Fruit fly (Drosophila melanogaster) whole organism, wandering third instar larva: ENCODE measurements around the gene CG13126.

Experiments used
- Abd-B ChIP-seq: fragments of >200 bp; optimal IDR thresholded peaks from 2 replicates; lab custom pipeline; 2017; ENCODE audit warnings: missing biosample characterization, missing genetic modification characterization
- CG32264 ChIP-seq: fragments of 200-800 bp; sonication (Bioruptor generic); optimal IDR thresholded peaks from 2 replicates; lab custom pipeline; 2016; ENCODE audit warnings: missing biosample characterization, missing genetic modification characterization
- CG9705 ChIP-seq: fragments of 200-800 bp; sonication (Bioruptor generic); optimal IDR thresholded peaks from 2 replicates; lab custom pipeline; 2018; ENCODE audit warnings: missing biosample characterization, mild to moderate bottlenecking, missing genetic modification characterization
- Dfd ChIP-seq: fragments of >200 bp; optimal IDR thresholded peaks from 2 replicates; lab custom pipeline; 2017; ENCODE audit warnings: missing biosample characterization, missing genetic modification characterization
- Dif ChIP-seq: fragments of 200-275, 200-300 bp; sonication (Bioruptor generic); optimal IDR thresholded peaks from 2 replicates; lab custom pipeline; 2018; ENCODE audit warnings: missing biosample characterization, missing genetic modification characterization; ENCODE audit not compliant: partially characterized antibody
- GATAd ChIP-seq: sonication (Bioruptor generic); optimal IDR thresholded peaks from 2 replicates; lab custom pipeline; 2016; ENCODE audit warnings: missing biosample characterization, missing genetic modification characterization
- HLH106 ChIP-seq: fragments of 200-800 bp; optimal IDR thresholded peaks from 3 replicates; lab custom pipeline; 2019; ENCODE audit warnings: missing biosample characterization, mild to moderate bottlenecking, missing genetic modification characterization, moderate library complexity
- Hnf4 ChIP-seq: fragments of 200-800 bp; sonication (Bioruptor generic); optimal IDR thresholded peaks from 2 replicates; lab custom pipeline; 2016; ENCODE audit warnings: missing biosample characterization, mild to moderate bottlenecking, missing genetic modification characterization
- Hr83 ChIP-seq: fragments of 200-300 bp; sonication (Bioruptor generic); optimal IDR thresholded peaks from 2 replicates; lab custom pipeline; 2016; ENCODE audit warnings: missing biosample characterization, mild to moderate bottlenecking, missing genetic modification characterization, moderate library complexity; ENCODE audit not compliant: poor library complexity, severe bottlenecking
- Jra ChIP-seq: sonication (Bioruptor generic); optimal IDR thresholded peaks from 2 replicates; lab custom pipeline; 2016; ENCODE audit warnings: missing biosample characterization, missing genetic modification characterization
- Myc ChIP-seq: fragments of >200 bp; optimal IDR thresholded peaks from 2 replicates; lab custom pipeline; 2017
- N ChIP-seq: fragments of >200 bp; optimal IDR thresholded peaks from 2 replicates; lab custom pipeline; 2018; ENCODE audit warnings: missing biosample characterization, missing external identifiers, missing genetic modification characterization
- OdsH ChIP-seq: fragments of 200-800 bp; sonication (Bioruptor generic); optimal IDR thresholded peaks from 2 replicates; lab custom pipeline; 2016; ENCODE audit warnings: missing biosample characterization, mild to moderate bottlenecking, missing genetic modification characterization
- Rel ChIP-seq, 2 experiments: fragments of 200-800 bp; sonication (Bioruptor generic) in 1 of 2; optimal IDR thresholded peaks; 2 replicates in 1 of 2; 3 replicates in 1 of 2; lab custom pipeline; 2016 to 2019; ENCODE audit warnings: mild to moderate bottlenecking in 2 of 2, missing biosample characterization in 2 of 2, missing genetic modification characterization in 2 of 2, moderate library complexity in 1 of 2
- Sp1 ChIP-seq: fragments of 200-800 bp; sonication (Bioruptor generic); optimal IDR thresholded peaks from 3 replicates; lab custom pipeline; 2019; ENCODE audit warnings: missing biosample characterization, mild to moderate bottlenecking, missing genetic modification characterization, moderate library complexity
- Vsx2 ChIP-seq: fragments of 200-300, 225-300 bp; sonication (Bioruptor generic); optimal IDR thresholded peaks from 2 replicates; lab custom pipeline; 2018; ENCODE audit warnings: missing biosample characterization, missing genetic modification characterization; ENCODE audit not compliant: partially characterized antibody
- br ChIP-seq: fragments of 200-800 bp; sonication (Bioruptor generic); optimal IDR thresholded peaks from 2 replicates; lab custom pipeline; 2016; ENCODE audit warnings: missing biosample characterization, missing genetic modification characterization
- brk ChIP-seq: fragments of 200-800 bp; sonication (Bioruptor generic); optimal IDR thresholded peaks from 2 replicates; lab custom pipeline; 2016; ENCODE audit warnings: missing biosample characterization, mild to moderate bottlenecking, missing genetic modification characterization
- dl ChIP-seq, 2 experiments: fragments of 175-275, 200-275 bp in 1 of 2; fragments of 200-275 bp in 1 of 2; sonication (Bioruptor generic); optimal IDR thresholded peaks; lab custom pipeline; 2018; ENCODE audit warnings: mild to moderate bottlenecking in 2 of 2, missing biosample characterization in 2 of 2, missing genetic modification characterization in 2 of 2, moderate library complexity in 2 of 2; ENCODE audit not compliant: partially characterized antibody in 2 of 2, insufficient read depth in 1 of 2
- ey ChIP-seq: fragments of 200-800 bp; sonication (Bioruptor generic); optimal IDR thresholded peaks from 2 replicates; lab custom pipeline; 2016; ENCODE audit warnings: missing biosample characterization, missing genetic modification characterization
- foxo ChIP-seq, 2 experiments: fragments of 200-800 bp; sonication (Bioruptor generic); optimal IDR thresholded peaks; 2 replicates in 1 of 2; 3 replicates in 1 of 2; lab custom pipeline; 2016 to 2017; ENCODE audit warnings: missing biosample characterization in 2 of 2, missing genetic modification characterization in 2 of 2
- fru ChIP-seq: fragments of 200-800 bp; sonication (Bioruptor generic); optimal IDR thresholded peaks from 3 replicates; lab custom pipeline; 2016; ENCODE audit warnings: missing biosample characterization, mild to moderate bottlenecking, missing genetic modification characterization
- h ChIP-seq: fragments of 200-800 bp; sonication (Bioruptor generic); optimal IDR thresholded peaks from 3 replicates; lab custom pipeline; 2016; ENCODE audit warnings: missing biosample characterization, mild to moderate bottlenecking, missing genetic modification characterization
- jim ChIP-seq: fragments of 175-275, 200-325 bp; sonication (Bioruptor generic); optimal IDR thresholded peaks from 2 replicates; lab custom pipeline; 2016; ENCODE audit warnings: missing biosample characterization, mild to moderate bottlenecking, missing genetic modification characterization
- pan ChIP-seq: fragments of >200 bp; optimal IDR thresholded peaks from 2 replicates; lab custom pipeline; 2017
- psq ChIP-seq: fragments of 200-800 bp; sonication (Bioruptor generic); optimal IDR thresholded peaks from 3 replicates; lab custom pipeline; 2017; ENCODE audit warnings: missing biosample characterization, mild to moderate bottlenecking, missing genetic modification characterization, moderate library complexity
- rgr ChIP-seq: fragments of 200-800 bp; sonication (Bioruptor generic); optimal IDR thresholded peaks from 3 replicates; lab custom pipeline; 2016; ENCODE audit warnings: missing biosample characterization, mild to moderate bottlenecking, missing genetic modification characterization
- sage ChIP-seq: fragments of 200-800 bp; sonication (Bioruptor generic); optimal IDR thresholded peaks from 2 replicates; lab custom pipeline; 2016; ENCODE audit warnings: missing biosample characterization, mild to moderate bottlenecking, missing genetic modification characterization
- tai ChIP-seq: sonication (Bioruptor generic); optimal IDR thresholded peaks from 2 replicates; lab custom pipeline; 2016; ENCODE audit warnings: missing biosample characterization, missing genetic modification characterization
- usp ChIP-seq: fragments of >200 bp; optimal IDR thresholded peaks from 2 replicates; lab custom pipeline; 2017; ENCODE audit warnings: missing biosample characterization, missing genetic modification characterization
- woc ChIP-seq: sonication (Bioruptor generic); optimal IDR thresholded peaks from 2 replicates; lab custom pipeline; 2016; ENCODE audit warnings: missing biosample characterization, mild to moderate bottlenecking, missing genetic modification characterization

Gene CG13126

dm6 chr2L:10002408-10003358 lies 48.7 kb upstream of the CG13126 start, which contains the start of the genes CG31875 and SoYb:
Gene CG31875 (minus strand): TSS chr2L:10002736.
Gene SoYb (minus strand): TSS chr2L:10002736.
- TF ChIP-seq brk (GFP tag; lab: Kevin White, UChicago) (no peak), br (GFP tag; lab: Kevin White, UChicago) (no peak), sage (no peak), Dfd (GFP tag; lab: Kevin White, UChicago) (no peak), psq (GFP tag; lab: Kevin White, UChicago) (no peak), Abd-B (no peak), Hnf4 (no peak), usp (GFP tag; lab: Kevin White, UChicago) (no peak), Jra (GFP tag; lab: Kevin White, UChicago) (no peak), tai (GFP tag; lab: Kevin White, UChicago) (no peak)

dm6 chr2L:9996553-9996952 lies 42.6 kb upstream of the CG13126 start:
- no peak for TF ChIP-seq CG32264 (GFP tag; lab: Kevin White, UChicago)
- TF ChIP-seq foxo (GFP tag; optimal IDR thresholded peaks at IDR 0.05; lab: Kevin White, UChicago), result peak in 1 of 2 experiments; percentile 18
- TF ChIP-seq fru (GFP tag; lab: Kevin White, UChicago), result peak; percentile 10
- no peak for TF ChIP-seq sage
- no peak for TF ChIP-seq Hnf4
- no peak for TF ChIP-seq tai (GFP tag; lab: Kevin White, UChicago)
- no peak for TF ChIP-seq Rel (GFP tag; optimal IDR thresholded peaks at IDR 0.05; lab: Kevin White, UChicago)
- no peak for TF ChIP-seq Rel (tag; optimal IDR thresholded peaks at IDR 0.05; lab: Kevin White, UChicago)

- TF ChIP-seq br (GFP tag; lab: Kevin White, UChicago), result no peak
- peak; percentile 93 for TF ChIP-seq Dfd (GFP tag; lab: Kevin White, UChicago)
- no peak for TF ChIP-seq woc (GFP tag; lab: Kevin White, UChicago)
- TF ChIP-seq, all 38 proteins: peak for 1
Observed at dm6 chr2L:9994382-9994781, 40.4 kb upstream of the CG13126 start.

dm6 chr2L:9989846-9990506 lies 36.0 kb upstream of the CG13126 start:
- TF ChIP-seq CG9705 (GFP tag; lab: Kevin White, UChicago) (no peak), HLH106 (peak; percentile 29), br (GFP tag; lab: Kevin White, UChicago) (peak; percentile 13), rgr (GFP tag; lab: Kevin White, UChicago) (peak; percentile 46), h (GFP tag; lab: Kevin White, UChicago) (peak; percentile 63), Sp1 (GFP tag; lab: Kevin White, UChicago) (peak; percentile 47), woc (GFP tag; lab: Kevin White, UChicago) (peak; percentile 12), sage (no peak), psq (GFP tag; lab: Kevin White, UChicago) (peak; percentile 30), Hnf4 (peak; percentile 38), OdsH (peak; percentile 47), foxo (GFP tag; optimal IDR thresholded peaks at IDR 0.05; lab: Kevin White, UChicago) (peak in 1 of 2 experiments; percentile 64), fru (GFP tag; lab: Kevin White, UChicago) (peak; percentile 53), brk (GFP tag; lab: Kevin White, UChicago) (no peak), ey (GFP tag; lab: Kevin White, UChicago) (peak; percentile 18), Hr83 (GFP tag; lab: Kevin White, UChicago) (no peak)

- TF ChIP-seq usp (GFP tag; lab: Kevin White, UChicago) (no peak), pan (lab: Kevin White, UChicago) (no peak), jim (GFP tag; lab: Kevin White, UChicago) (no peak), Vsx2 (no peak), GATAd (GFP tag; lab: Kevin White, UChicago) (no peak), CG32264 (GFP tag; lab: Kevin White, UChicago) (no peak), psq (GFP tag; lab: Kevin White, UChicago) (no peak), Dfd (GFP tag; lab: Kevin White, UChicago) (no peak), sage (no peak), Myc (lab: Kevin White, UChicago) (no peak), Dif (GFP tag; lab: Kevin White, UChicago) (no peak), Jra (GFP tag; lab: Kevin White, UChicago) (no peak), Hr83 (GFP tag; lab: Kevin White, UChicago) (no peak), h (GFP tag; lab: Kevin White, UChicago) (no peak), OdsH (no peak), fru (GFP tag; lab: Kevin White, UChicago) (no peak), dl (GFP tag; optimal IDR thresholded peaks at IDR 0.05; lab: Kevin White, UChicago; ENCODE audit: insufficient read depth in 1 of 2, partially characterized antibody in 2 of 2) (no peak), N (GFP tag; lab: Kevin White, UChicago) (no peak), rgr (GFP tag; lab: Kevin White, UChicago) (no peak), Rel (GFP tag; optimal IDR thresholded peaks at IDR 0.05; lab: Kevin White, UChicago) (no peak), Rel (tag; optimal IDR thresholded peaks at IDR 0.05; lab: Kevin White, UChicago) (no peak)
- TF ChIP-seq, all 38 proteins: peak for 0
Observed at dm6 chr2L:9989275-9989674, 35.3 kb upstream of the CG13126 start.
